Fruit fly (Drosophila melanogaster) whole organism, adult: ENCODE data around the gene CG6276.

Experiments used
- CG7101 ChIP-seq: fragments of 200-800 bp; sonication (Bioruptor generic); optimal IDR thresholded peaks from 2 replicates; lab custom pipeline; 2018; ENCODE audit warnings: missing biosample characterization, mild to moderate bottlenecking, missing genetic modification characterization, moderate library complexity
- Hr96 ChIP-seq: fragments of 200-800 bp; sonication (Bioruptor generic); optimal IDR thresholded peaks from 2 replicates; lab custom pipeline; 2016; ENCODE audit warnings: missing biosample characterization, missing genetic modification characterization

DNA sequence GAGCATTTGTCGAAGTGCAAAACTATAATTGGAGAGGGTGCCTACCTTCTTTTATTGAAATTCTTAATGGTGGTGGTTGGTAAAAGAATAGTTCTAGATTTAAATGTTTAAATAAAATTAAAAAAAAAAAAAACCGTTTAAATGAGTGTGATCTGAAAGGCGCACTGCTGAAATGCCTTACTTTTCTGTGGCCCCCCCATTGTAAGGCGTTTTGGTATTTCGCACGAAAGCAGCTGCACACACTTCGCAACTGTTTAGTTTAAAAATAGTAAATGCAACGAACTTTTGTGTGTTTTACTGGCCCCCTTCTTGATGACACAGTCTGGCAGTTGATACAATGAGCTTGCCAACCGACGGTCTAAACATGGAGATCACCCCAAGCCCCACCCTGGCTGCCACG lies 51.4 kb downstream of the CG6276 start, which contains the start of the genes CG14864 and Zip88E:
- no peak for TF ChIP-seq CG7101 (tag; lab: Kevin White, UChicago)
- no peak for TF ChIP-seq Hr96 (GFP tag; lab: Kevin White, UChicago)
